Fruit fly (Drosophila melanogaster) whole organism, embryonic: ENCODE measurements around the gene RacGAP84C.
A peak's percentile ranks its signal among the peaks of the same experiment; 100 is the strongest.

Source experiments
- Blimp-1 ChIP-seq: fragments of 200-800 bp; sonication (Bioruptor generic); optimal IDR thresholded peaks from 3 replicates; lab custom pipeline; 2018; ENCODE audit warnings: missing biosample characterization, missing genetic modification characterization, mild to moderate bottlenecking, moderate library complexity, missing genetic modification reagents
- CG10209 ChIP-seq: fragments of 200-800 bp; sonication (Bioruptor generic); optimal IDR thresholded peaks from 3 replicates; lab custom pipeline; 2017; ENCODE audit warnings: missing biosample characterization, mild to moderate bottlenecking, missing genetic modification characterization, missing genetic modification reagents
- CG10366 ChIP-seq: fragments of 200-800 bp; sonication (Bioruptor generic); IDR thresholded peaks from 2 replicates; pipeline ENCODE4 v1.3.6; 2022; ENCODE audit warnings: missing biosample characterization, missing genetic modification characterization
- CG12744 ChIP-seq: fragments of 200-800 bp; sonication (Bioruptor generic); optimal IDR thresholded peaks from 2 replicates; lab custom pipeline; 2016; ENCODE audit warnings: missing biosample characterization, missing genetic modification characterization
- CG13424 ChIP-seq: fragments of 200-800 bp; sonication (Bioruptor generic); optimal IDR thresholded peaks from 2 replicates; lab custom pipeline; 2019; ENCODE audit warnings: missing biosample characterization, mild to moderate bottlenecking, missing genetic modification characterization, moderate library complexity
- CG14014 ChIP-seq: fragments of 200-800 bp; sonication (Bioruptor generic); IDR thresholded peaks from 2 replicates; pipeline ENCODE4 v1.3.6; 2022; ENCODE audit warnings: missing biosample characterization, missing genetic modification characterization
- CG15514 ChIP-seq: fragments of 200-800 bp; sonication (Bioruptor generic); optimal IDR thresholded peaks from 3 replicates; lab custom pipeline; 2017; ENCODE audit warnings: missing biosample characterization, missing genetic modification characterization, mild to moderate bottlenecking, moderate library complexity, missing genetic modification reagents
- CG17385 ChIP-seq: fragments of 200-800 bp; sonication (Bioruptor generic); optimal IDR thresholded peaks from 3 replicates; lab custom pipeline; 2018; ENCODE audit warnings: missing biosample characterization, mild to moderate bottlenecking, missing genetic modification characterization
- CG18262 ChIP-seq: fragments of 200-800 bp; optimal IDR thresholded peaks from 3 replicates; lab custom pipeline; 2019; ENCODE audit warnings: missing biosample characterization, mild to moderate bottlenecking, missing genetic modification characterization, moderate library complexity
- CG18599 ChIP-seq: fragments of 200-800 bp; sonication (Bioruptor generic); optimal IDR thresholded peaks from 3 replicates; lab custom pipeline; 2017; ENCODE audit warnings: missing biosample characterization, missing genetic modification characterization, mild to moderate bottlenecking, moderate library complexity, missing genetic modification reagents
- CG31441 ChIP-seq: fragments of 200-800 bp; sonication (Bioruptor generic); IDR thresholded peaks from 2 replicates; pipeline ENCODE4 v1.3.6; 2022; ENCODE audit warnings: missing biosample characterization, missing genetic modification characterization
- CG7839 ChIP-seq: fragments of 200-800 bp; sonication (Bioruptor generic); optimal IDR thresholded peaks from 3 replicates; lab custom pipeline; 2018; ENCODE audit warnings: missing biosample characterization, mild to moderate bottlenecking, missing genetic modification characterization, moderate library complexity
- CG8924 ChIP-seq: fragments of 200-800 bp; optimal IDR thresholded peaks from 3 replicates; lab custom pipeline; 2019; ENCODE audit warnings: missing biosample characterization, mild to moderate bottlenecking, missing genetic modification characterization, moderate library complexity
- CG9817 ChIP-seq: fragments of 200-800 bp; sonication (Bioruptor generic); optimal IDR thresholded peaks from 2 replicates; lab custom pipeline; 2018; ENCODE audit warnings: missing biosample characterization, mild to moderate bottlenecking, missing genetic modification characterization, moderate library complexity
- CG9932 ChIP-seq: fragments of 200-800 bp; sonication (Bioruptor generic); IDR thresholded peaks from 2 replicates; pipeline ENCODE4 v1.3.6; 2022; ENCODE audit warnings: missing biosample characterization, missing genetic modification characterization
- CoRest ChIP-seq: fragments of 200-800 bp; sonication (Bioruptor generic); optimal IDR thresholded peaks from 3 replicates; lab custom pipeline; 2018; ENCODE audit warnings: missing biosample characterization, mild to moderate bottlenecking, missing genetic modification characterization, moderate library complexity
- E2f1 ChIP-seq: fragments of 200-800 bp; sonication (Bioruptor generic); IDR thresholded peaks from 2 replicates; pipeline ENCODE4 v1.3.6; 2022; ENCODE audit warnings: missing biosample characterization, missing genetic modification characterization
- Fer3 ChIP-seq: fragments of 200-800 bp; sonication (Bioruptor generic); optimal IDR thresholded peaks from 2 replicates; lab custom pipeline; 2018; ENCODE audit warnings: missing biosample characterization, mild to moderate bottlenecking, missing genetic modification characterization, moderate library complexity
- Gug ChIP-seq: fragments of 200-800 bp; sonication (Bioruptor generic); IDR thresholded peaks from 4 replicates; pipeline ENCODE4 v1.3.6; 2022; ENCODE audit warnings: missing biosample characterization, missing genetic modification characterization
- MTF-1 ChIP-seq: fragments of 200-800 bp; sonication (Bioruptor generic); optimal IDR thresholded peaks from 2 replicates; lab custom pipeline; 2018; ENCODE audit warnings: missing biosample characterization, mild to moderate bottlenecking, missing genetic modification characterization, borderline replicate concordance
- Med ChIP-seq: fragments of 200-800 bp; sonication (Bioruptor generic); peaks from one replicate; lab custom pipeline; 2016; ENCODE audit warnings: missing biosample characterization, missing genetic modification characterization, mild to moderate bottlenecking, inconsistent platforms, moderate library complexity
- Meics ChIP-seq: fragments of 200-800 bp; sonication (Bioruptor generic); optimal IDR thresholded peaks from 2 replicates; lab custom pipeline; 2017; ENCODE audit warnings: missing biosample characterization, mild to moderate bottlenecking, missing genetic modification characterization
- Oli ChIP-seq: fragments of 200-800 bp; sonication (Bioruptor generic); optimal IDR thresholded peaks from 2 replicates; lab custom pipeline; 2018; ENCODE audit warnings: missing biosample characterization, mild to moderate bottlenecking, missing genetic modification characterization, moderate library complexity
- Ptx1 ChIP-seq: fragments of 200-800 bp; sonication (Bioruptor generic); IDR thresholded peaks from 2 replicates; pipeline ENCODE4 v1.3.6; 2022; ENCODE audit warnings: missing biosample characterization, missing genetic modification characterization
- Sox102F ChIP-seq: fragments of 200-800 bp; sonication (Bioruptor generic); optimal IDR thresholded peaks from 2 replicates; lab custom pipeline; 2018; ENCODE audit warnings: missing biosample characterization, mild to moderate bottlenecking, missing genetic modification characterization, moderate library complexity
- Xbp1 ChIP-seq: fragments of 200-800 bp; sonication (Bioruptor generic); optimal IDR thresholded peaks from 3 replicates; lab custom pipeline; 2016; ENCODE audit warnings: missing biosample characterization, mild to moderate bottlenecking, missing genetic modification characterization
- ci ChIP-seq: fragments of 200-800 bp; sonication (Bioruptor generic); IDR thresholded peaks from 3 replicates; pipeline ENCODE4 v1.3.6; 2022; ENCODE audit warnings: missing biosample characterization, missing genetic modification characterization
- emc ChIP-seq: fragments of 200-800 bp; sonication (Bioruptor generic); optimal IDR thresholded peaks from 2 replicates; lab custom pipeline; 2016; ENCODE audit warnings: missing biosample characterization, missing genetic modification characterization
- fd3F ChIP-seq: fragments of 200-800 bp; sonication (Bioruptor generic); optimal IDR thresholded peaks from 2 replicates; lab custom pipeline; 2018; ENCODE audit warnings: missing biosample characterization, mild to moderate bottlenecking, missing genetic modification characterization, moderate library complexity
- fd96Cb ChIP-seq: fragments of 200-800 bp; sonication (Bioruptor generic); optimal IDR thresholded peaks from 2 replicates; lab custom pipeline; 2018; ENCODE audit warnings: missing biosample characterization, mild to moderate bottlenecking, missing genetic modification characterization, moderate library complexity
- ftz-f1 ChIP-seq: fragments of 200-800 bp; sonication (Bioruptor generic); optimal IDR thresholded peaks from 2 replicates; lab custom pipeline; 2016; ENCODE audit warnings: missing biosample characterization, missing genetic modification characterization
- gem ChIP-seq: fragments of 200-800 bp; sonication (Bioruptor generic); optimal IDR thresholded peaks from 2 replicates; lab custom pipeline; 2019; ENCODE audit warnings: missing biosample characterization, mild to moderate bottlenecking, missing genetic modification characterization, moderate library complexity
- lab ChIP-seq: fragments of 200-800 bp; sonication (Bioruptor generic); optimal IDR thresholded peaks from 3 replicates; lab custom pipeline; 2017; ENCODE audit warnings: missing biosample characterization, missing genetic modification characterization, mild to moderate bottlenecking, moderate library complexity, missing genetic modification reagents
- nmo ChIP-seq: fragments of 200-800 bp; sonication (Bioruptor generic); optimal IDR thresholded peaks from 2 replicates; lab custom pipeline; 2018; ENCODE audit warnings: missing biosample characterization, mild to moderate bottlenecking, missing genetic modification characterization, moderate library complexity
- onecut ChIP-seq: fragments of 200-800 bp; sonication (Bioruptor generic); IDR thresholded peaks from 2 replicates; pipeline ENCODE4 v1.3.6; 2022; ENCODE audit warnings: missing biosample characterization, missing genetic modification characterization
- pan ChIP-seq, 4 experiments: fragments of >200 bp in 3 of 4; fragments of 200-800 bp in 1 of 4; sonication (Bioruptor generic) in 1 of 4; optimal IDR thresholded peaks in 3 of 4; IDR thresholded peaks in 1 of 4; 2 replicates each; pipeline versions ENCODE4 v1.3.6 to Lab custom; 2017 to 2022; ENCODE audit warnings: missing biosample characterization in 2 of 4, missing genetic modification characterization in 2 of 4, mixed read lengths in 1 of 4
- prd ChIP-seq, 3 experiments: fragments of >200 bp in 2 of 3; fragments of 200-800 bp in 1 of 3; sonication (Bioruptor generic) in 1 of 3; optimal IDR thresholded peaks in 2 of 3; IDR thresholded peaks in 1 of 3; 2 replicates in 2 of 3; 3 replicates in 1 of 3; pipeline versions ENCODE4 v1.3.6 to Lab custom; 2017 to 2022; ENCODE audit warnings: missing biosample characterization in 1 of 3, missing genetic modification characterization in 1 of 3
- row ChIP-seq: fragments of 200-800 bp; sonication (Bioruptor generic); IDR thresholded peaks from 3 replicates; pipeline ENCODE4 v1.3.6; 2022; ENCODE audit warnings: missing biosample characterization, missing genetic modification characterization
- scrt ChIP-seq: fragments of 200-800 bp; sonication (Bioruptor generic); optimal IDR thresholded peaks from 2 replicates; lab custom pipeline; 2018; ENCODE audit warnings: missing biosample characterization, mild to moderate bottlenecking, missing genetic modification characterization, moderate library complexity
- sens ChIP-seq: fragments of 200-800 bp; sonication (Bioruptor generic); peaks from one replicate; lab custom pipeline; 2016; ENCODE audit warnings: missing biosample characterization, missing genetic modification characterization
- slbo ChIP-seq: fragments of 200-800 bp; sonication (Bioruptor generic); IDR thresholded peaks from 2 replicates; pipeline ENCODE4 v1.3.6; 2022; ENCODE audit warnings: missing biosample characterization, missing genetic modification characterization
- sqz ChIP-seq: fragments of 200-800 bp; sonication (Bioruptor generic); optimal IDR thresholded peaks from 3 replicates; lab custom pipeline; 2018; ENCODE audit warnings: missing biosample characterization, mild to moderate bottlenecking, missing genetic modification characterization
- z ChIP-seq: fragments of 200-800 bp; sonication (Bioruptor generic); IDR thresholded peaks from 3 replicates; pipeline ENCODE4 v1.3.6; 2022; ENCODE audit warnings: missing biosample characterization, missing genetic modification characterization

RacGAP84C gene

dm6 chr3R:7334613-7335012 is 48.9 kb downstream of the RacGAP84C start (continued):
- TF ChIP-seq CG18262 (tag; lab: Kevin White, UChicago) (no peak), nmo (GFP tag; lab: Kevin White, UChicago) (peak; percentile 4), Xbp1 (peak; percentile 14), Ptx1 (GFP tag; lab: Robert Waterston, UW) (peak; percentile 47), Gug (GFP tag; lab: Robert Waterston, UW) (no peak), E2f1 (GFP tag; lab: Robert Waterston, UW) (no peak), Oli (tag; lab: Kevin White, UChicago) (peak; percentile 14), ftz-f1 (GFP tag; lab: Kevin White, UChicago) (no peak), CG18599 (GFP tag; lab: Kevin White, UChicago) (peak; percentile 75), Fer3 (tag; lab: Kevin White, UChicago) (peak; percentile 44), CG31441 (GFP tag; lab: Robert Waterston, UW) (peak; percentile 46; the same call in 1 of the 2 replicates), emc (GFP tag; lab: Kevin White, UChicago) (no peak), CG13424 (peak; percentile 40), CG14014 (0 out of 2 replicates have a peak, but pooled peaks have one; percentile 16), CG7839 (tag; lab: Kevin White, UChicago) (peak; percentile 46), pan (optimal IDR thresholded peaks at IDR 0.05; lab: Kevin White, UChicago) (no peak), pan (GFP tag; optimal IDR thresholded peaks at IDR 0.05 in 1 of 2, IDR thresholded peaks at IDR 0.05 in 1 of 2) (peak in 1 of 2 experiments; percentile 56), CG12744 (GFP tag; lab: Kevin White, UChicago) (no peak), Sox102F (GFP tag; lab: Kevin White, UChicago) (peak; percentile 40), Med (no peak), z (GFP tag; lab: Robert Waterston, UW) (0 out of 3 replicates have a peak, but pooled peaks have one; percentile 28), MTF-1 (GFP tag; lab: Kevin White, UChicago) (no peak), gem (peak; percentile 60), ci (GFP tag; lab: Robert Waterston, UW) (0 out of 3 replicates have a peak, but pooled peaks have one; percentile 29), Blimp-1 (GFP tag; lab: Kevin White, UChicago) (peak; percentile 31), CG8924 (no peak), lab (GFP tag; lab: Kevin White, UChicago) (peak; percentile 66), CG9932 (GFP tag; lab: Robert Waterston, UW) (peak; percentile 33; the same call in 1 of the 2 replicates), Meics (GFP tag; lab: Kevin White, UChicago) (peak; percentile 38), CoRest (tag; lab: Kevin White, UChicago) (peak; percentile 10), CG17385 (GFP tag; lab: Kevin White, UChicago) (peak; percentile 9), onecut (GFP tag; lab: Robert Waterston, UW) (no peak), sens (GFP tag; lab: Kevin White, UChicago) (no peak), prd (optimal IDR thresholded peaks at IDR 0.05; lab: Kevin White, UChicago) (no peak), prd (GFP tag; IDR thresholded peaks at IDR 0.05; lab: Robert Waterston, UW) (0 out of 3 replicates have a peak, but pooled peaks have one; percentile 18), fd96Cb (tag; lab: Kevin White, UChicago) (peak; percentile 6), CG9817 (tag; lab: Kevin White, UChicago) (peak; percentile 10), slbo (peak; percentile 39; the same call in 1 of the 2 replicates), fd3F (GFP tag; lab: Kevin White, UChicago) (peak; percentile 34), sqz (GFP tag; lab: Kevin White, UChicago) (no peak), CG10366 (GFP tag; lab: Robert Waterston, UW) (0 out of 2 replicates have a peak, but pooled peaks have one; percentile 20), scrt (GFP tag; lab: Kevin White, UChicago) (peak; percentile 2), CG15514 (peak; percentile 38), row (GFP tag; lab: Robert Waterston, UW) (peak; percentile 60; the same call in 2 of the 3 replicates), CG10209 (GFP tag; lab: Kevin White, UChicago) (peak; percentile 12)
